Fruit fly (Drosophila melanogaster): ENCODE data around the gene CG17376.

dm6 chr2L:6821631-6822030 lies 20.9 kb upstream of the CG17376 start, which contains the start of gene sens-2:
- TF ChIP-seq Sin3A (optimal IDR thresholded peaks at IDR 0.05) = no peak
- no peak for TF ChIP-seq psq (optimal IDR thresholded peaks at IDR 0.05)
- no peak for TF ChIP-seq ttk (optimal IDR thresholded peaks at IDR 0.05)

Data from Kc167 (cell line).